Worm (Caenorhabditis elegans): ENCODE measurements around the gene F44D12.10.
A peak's percentile ranks its signal among the peaks of the same experiment; 100 is the strongest.

Gene F44D12.10

DNA sequence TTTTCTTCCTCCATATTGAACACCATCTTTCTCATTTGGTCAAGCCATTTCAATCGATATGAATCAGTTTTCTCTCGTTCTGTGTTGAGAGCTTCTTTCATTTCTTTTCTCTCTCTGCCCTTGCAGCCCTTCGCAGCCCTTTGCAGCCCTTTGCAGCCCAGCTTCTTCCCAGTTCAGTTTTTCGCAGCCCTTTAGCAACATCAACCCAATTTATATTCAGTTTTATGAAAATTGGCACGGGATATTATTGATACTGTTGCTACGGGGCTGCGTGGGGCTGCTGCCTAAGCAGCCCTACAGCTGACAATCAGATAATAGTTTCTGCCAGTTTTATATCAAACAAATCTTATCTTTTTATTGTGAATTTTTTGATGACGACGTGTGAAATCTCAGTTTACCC lies at the start of gene F44D12.10:
Gene F44D12.10, minus strand, starts transcription at position 101 of the 400 bp plus-strand sequence.
- TF ChIP-seq zip-8 (tag; optimal IDR thresholded peaks at IDR 0.05), result no peak
- no peak for TF ChIP-seq cnd-1 (tag; optimal IDR thresholded peaks at IDR 0.05)
- TF ChIP-seq ceh-43 (GFP tag; optimal IDR thresholded peaks at IDR 0.05), result no peak
- TF ChIP-seq unc-120 (tag; optimal IDR thresholded peaks at IDR 0.05; ENCODE audit: poor library complexity, severe bottlenecking), result no peak
- no peak for TF ChIP-seq bed-3 (GFP tag; optimal IDR thresholded peaks at IDR 0.05)
- TF ChIP-seq lin-32 (GFP tag; optimal IDR thresholded peaks at IDR 0.05), result no peak
- TF ChIP-seq lsy-2 (tag; optimal IDR thresholded peaks at IDR 0.05), result no peak
- no peak for TF ChIP-seq ztf-11 (tag; optimal IDR thresholded peaks at IDR 0.05)
- no peak for TF ChIP-seq flh-1 (GFP tag; optimal IDR thresholded peaks at IDR 0.05)
- TF ChIP-seq nhr-28 (tag; optimal IDR thresholded peaks at IDR 0.05), result no peak
- TF ChIP-seq ham-2 (GFP tag; optimal IDR thresholded peaks at IDR 0.05), result no peak
- no peak for TF ChIP-seq nhr-76 (tag; optimal IDR thresholded peaks at IDR 0.05)
- no peak for TF ChIP-seq drap-1 (GFP tag; optimal IDR thresholded peaks at IDR 0.05)
- TF ChIP-seq elt-1 (tag; optimal IDR thresholded peaks at IDR 0.05; ENCODE audit: borderline replicate concordance, insufficient read depth), result no peak
- no peak for TF ChIP-seq ceh-83 (GFP tag; optimal IDR thresholded peaks at IDR 0.05)
- no peak for TF ChIP-seq tbx-8 (GFP tag; optimal IDR thresholded peaks at IDR 0.05)

DNA sequence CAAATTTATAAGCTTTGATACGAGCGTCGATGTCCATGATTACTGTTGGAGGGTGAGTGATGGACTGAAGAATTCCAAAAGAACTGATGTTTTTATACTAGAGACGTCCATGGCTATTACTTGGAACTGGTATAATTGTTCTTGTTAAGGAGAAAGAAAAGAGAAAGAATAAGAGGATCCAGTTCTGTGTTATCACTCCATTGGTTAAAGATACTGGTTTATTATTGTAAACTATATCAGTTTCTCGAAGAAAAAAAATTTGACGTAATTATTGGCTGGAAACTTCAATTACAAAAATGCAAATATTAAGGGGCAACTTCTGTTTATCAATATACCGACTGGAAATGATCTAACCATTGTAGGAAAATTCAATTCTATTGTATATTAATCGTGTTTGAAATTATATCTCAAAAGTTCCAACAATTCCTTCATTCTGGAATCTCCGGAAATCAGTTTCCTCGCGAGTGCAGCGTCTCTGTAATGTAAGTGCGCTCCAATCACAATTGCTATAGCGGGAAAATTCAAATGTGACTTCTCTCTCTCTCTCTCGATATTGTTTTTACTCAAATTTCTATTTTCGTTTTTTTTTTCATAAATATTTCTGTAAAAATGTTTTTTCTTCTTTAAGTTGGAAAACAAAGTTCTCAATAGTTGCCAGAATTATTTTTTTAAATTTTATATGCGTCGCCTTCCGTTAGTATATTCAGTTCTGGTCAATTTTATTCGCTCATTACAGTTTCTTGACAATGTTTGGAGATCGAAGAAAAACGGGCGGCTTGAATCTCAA lies 48.7 kb upstream of the F44D12.10 start, which contains the start of the genes col-2 and ndc-80:
Gene col-2, minus strand, starts transcription at position 51 of the 787 bp plus-strand sequence.
Gene ndc-80, plus strand, starts transcription at position 737 of the 787 bp plus-strand sequence.
- TF ChIP-seq unc-120 (tag; optimal IDR thresholded peaks at IDR 0.05; ENCODE audit: poor library complexity, severe bottlenecking) (peak; percentile 78), mls-2 (tag; optimal IDR thresholded peaks at IDR 0.05) (no peak), elt-3 (tag; optimal IDR thresholded peaks at IDR 0.05) (no peak), tbx-8 (GFP tag; optimal IDR thresholded peaks at IDR 0.05) (no peak), nhr-237 (tag; optimal IDR thresholded peaks at IDR 0.05) (peak; percentile 65), ceh-83 (GFP tag; optimal IDR thresholded peaks at IDR 0.05) (no peak), nhr-76 (tag; optimal IDR thresholded peaks at IDR 0.05) (no peak), sptf-1 (tag; optimal IDR thresholded peaks at IDR 0.05) (no peak), mab-5 (tag; optimal IDR thresholded peaks at IDR 0.05) (no peak), drap-1 (GFP tag; optimal IDR thresholded peaks at IDR 0.05) (no peak), pha-4 (tag; optimal IDR thresholded peaks at IDR 0.05) (peak; percentile 44), lsy-2 (tag; optimal IDR thresholded peaks at IDR 0.05) (peak; percentile 75), blmp-1 (tag; optimal IDR thresholded peaks at IDR 0.05) (no peak), elt-1 (tag; optimal IDR thresholded peaks at IDR 0.05; ENCODE audit: borderline replicate concordance, insufficient read depth) (no peak), unc-39 (tag; optimal IDR thresholded peaks at IDR 0.05) (no peak), M03D4.4 (tag; optimal IDR thresholded peaks at IDR 0.05) (no peak), snpc-4 (tag; optimal IDR thresholded peaks at IDR 0.05) (no peak), lin-13 (tag; optimal IDR thresholded peaks at IDR 0.05) (no peak), nhr-12 (tag; optimal IDR thresholded peaks at IDR 0.05) (no peak), hlh-1 (tag; optimal IDR thresholded peaks at IDR 0.05) (no peak), cnd-1 (tag; optimal IDR thresholded peaks at IDR 0.05) (no peak), ceh-39 (tag; optimal IDR thresholded peaks at IDR 0.05) (peak; percentile 88), mep-1 (tag; optimal IDR thresholded peaks at IDR 0.05) (no peak), bed-3 (GFP tag; optimal IDR thresholded peaks at IDR 0.05) (no peak), ces-1 (GFP tag; optimal IDR thresholded peaks at IDR 0.05) (peak; percentile 60), lin-32 (GFP tag; optimal IDR thresholded peaks at IDR 0.05) (no peak), nhr-28 (tag; optimal IDR thresholded peaks at IDR 0.05) (no peak), flh-1 (GFP tag; optimal IDR thresholded peaks at IDR 0.05) (no peak), zip-8 (tag; optimal IDR thresholded peaks at IDR 0.05) (no peak), ztf-11 (tag; optimal IDR thresholded peaks at IDR 0.05) (no peak), nhr-2 (tag; optimal IDR thresholded peaks at IDR 0.05) (no peak), ceh-43 (GFP tag; optimal IDR thresholded peaks at IDR 0.05) (no peak), ham-2 (GFP tag; optimal IDR thresholded peaks at IDR 0.05) (no peak), unc-62 (GFP tag; optimal IDR thresholded peaks at IDR 0.05) (peak; percentile 20), sem-2 (GFP tag; optimal IDR thresholded peaks at IDR 0.05) (no peak)

All from whole organism, mixed stage, embryonic.